Fruit fly (Drosophila melanogaster) whole organism: Measurements from ENCODE around the gene CG4743.

ENCODE experiments used
- CG8478 ChIP-seq: fragments of >200 bp; optimal IDR thresholded peaks from 2 replicates; lab custom pipeline; 2018; ENCODE audit warnings: inconsistent platforms
- EcR ChIP-seq, 2 experiments: fragments of >200 bp; optimal IDR thresholded peaks; 2 replicates each; lab custom pipeline; 2017; ENCODE audit warnings: missing biosample characterization in 2 of 2, missing genetic modification characterization in 2 of 2, missing genetic modification reagents in 2 of 2

DNA sequence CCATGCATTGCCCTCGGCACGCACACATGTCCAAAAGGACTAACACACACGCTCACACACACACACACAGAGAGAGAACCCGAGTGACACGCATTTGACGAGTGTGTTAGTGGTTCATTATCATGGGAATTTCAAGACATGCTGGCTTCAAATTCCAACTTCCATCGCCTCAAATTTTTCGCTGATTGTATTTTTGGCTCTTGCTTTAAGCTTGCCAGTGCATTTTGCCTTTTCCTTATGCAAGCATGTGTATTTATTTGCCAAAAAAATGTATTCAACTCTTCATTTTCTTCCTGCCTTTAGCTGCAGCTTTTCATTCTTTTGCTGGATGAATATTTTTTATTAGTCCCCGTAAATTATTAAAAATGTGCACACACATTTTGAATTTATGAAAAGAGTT, 43.4 kb upstream of the CG4743 start:
- TF ChIP-seq CG8478 (lab: Kevin White, UChicago) (no peak), EcR (GFP tag; optimal IDR thresholded peaks at IDR 0.05; lab: Kevin White, UChicago) (no peak)
